Worm (Caenorhabditis elegans): ENCODE measurements around the gene clec-143.

clec-143 gene

ce11 chrII:10471247-10471646, 1.1 kb upstream of the clec-143 start, which contains the start of gene ZK666.1:
Gene ZK666.1, minus strand, starts transcription at chrII:10471347.
- no peak for TF ChIP-seq fkh-4 (tag; optimal IDR thresholded peaks at IDR 0.05; ENCODE audit: borderline replicate concordance)
- TF ChIP-seq tlp-1 (tag; optimal IDR thresholded peaks at IDR 0.05) = no peak
- no peak for TF ChIP-seq nhr-12 (tag; optimal IDR thresholded peaks at IDR 0.05)
- TF ChIP-seq ceh-8 (GFP tag; optimal IDR thresholded peaks at IDR 0.05) = no peak
- TF ChIP-seq ces-1 (GFP tag; optimal IDR thresholded peaks at IDR 0.05) = no peak
- TF ChIP-seq nhr-71 (tag; optimal IDR thresholded peaks at IDR 0.05) = no peak
- no peak for TF ChIP-seq aly-2 (tag; optimal IDR thresholded peaks at IDR 0.05)
- TF ChIP-seq ceh-82 (tag; optimal IDR thresholded peaks at IDR 0.05) = no peak
- TF ChIP-seq snu-23 (GFP tag; optimal IDR thresholded peaks at IDR 0.05) = no peak
- no peak for TF ChIP-seq lin-15B (tag; optimal IDR thresholded peaks at IDR 0.05)
- TF ChIP-seq zag-1 (tag; optimal IDR thresholded peaks at IDR 0.05) = no peak

ce11 chrII:10466552-10466951, 3.5 kb downstream of the clec-143 start, which contains the start of gene tnc-2:
Gene tnc-2, plus strand, starts transcription at chrII:10466852.
- TF ChIP-seq efl-1 (optimal IDR thresholded peaks at IDR 0.05) (no peak), efl-1 (GFP tag; optimal IDR thresholded peaks at IDR 0.05 in 1 of 2) (peak in 1 of 2 experiments; percentile 51), lin-35 (GFP tag; optimal IDR thresholded peaks at IDR 0.05) (no peak)

ce11 chrII:10464230-10464920, 5.7 kb downstream of the clec-143 start, which contains the start of the genes ZK673.6 and sdz-37:
Gene ZK673.6, minus strand, starts transcription at chrII:10464330.
Gene sdz-37, plus strand, starts transcription at chrII:10464870.
- TF ChIP-seq mep-1 (tag; optimal IDR thresholded peaks at IDR 0.05) (no peak), irx-1 (tag; optimal IDR thresholded peaks at IDR 0.05) (no peak), ztf-11 (tag; optimal IDR thresholded peaks at IDR 0.05) (no peak), nhr-47 (tag; optimal IDR thresholded peaks at IDR 0.05) (no peak), sox-4 (tag; optimal IDR thresholded peaks at IDR 0.05) (no peak), ama-1 (optimal IDR thresholded peaks at IDR 0.05) (no peak), efl-1 (optimal IDR thresholded peaks at IDR 0.05) (no peak), efl-1 (GFP tag; optimal IDR thresholded peaks at IDR 0.05 in 1 of 2) (no peak), zip-4 (GFP tag; optimal IDR thresholded peaks at IDR 0.05) (no peak), hpl-2 (GFP tag; optimal IDR thresholded peaks at IDR 0.05) (no peak), lin-15B (tag; optimal IDR thresholded peaks at IDR 0.05) (no peak), xbp-1 (tag; optimal IDR thresholded peaks at IDR 0.05) (no peak), ets-5 (GFP tag; IDR thresholded peaks at IDR 0.05) (no peak), lin-35 (GFP tag; optimal IDR thresholded peaks at IDR 0.05) (no peak), ztf-4 (tag; optimal IDR thresholded peaks at IDR 0.05) (no peak), isw-1 (GFP tag; IDR thresholded peaks at IDR 0.05) (no peak), unc-130 (tag; optimal IDR thresholded peaks at IDR 0.05) (no peak)

ce11 chrII:10461207-10461606, 8.9 kb downstream of the clec-143 start, which contains the start of gene ZK673.5:
Gene ZK673.5, plus strand, starts transcription at chrII:10461507.
- TF ChIP-seq ztf-4 (tag; optimal IDR thresholded peaks at IDR 0.05) (no peak), C34B4.2 (tag; optimal IDR thresholded peaks at IDR 0.05) (no peak), nhr-90 (tag; optimal IDR thresholded peaks at IDR 0.05; ENCODE audit: poor library complexity) (no peak), xbp-1 (tag; optimal IDR thresholded peaks at IDR 0.05) (no peak), lsy-2 (tag; optimal IDR thresholded peaks at IDR 0.05) (no peak), nhr-84 (tag; optimal IDR thresholded peaks at IDR 0.05) (no peak), lin-35 (GFP tag; optimal IDR thresholded peaks at IDR 0.05) (no peak), pag-3 (tag; optimal IDR thresholded peaks at IDR 0.05; ENCODE audit: borderline replicate concordance, insufficient read depth) (no peak), nhr-11 (tag; optimal IDR thresholded peaks at IDR 0.05) (no peak), tbx-2 (tag; optimal IDR thresholded peaks at IDR 0.05) (no peak), C04F5.9 (tag; optimal IDR thresholded peaks at IDR 0.05) (no peak), sptf-1 (tag; optimal IDR thresholded peaks at IDR 0.05) (no peak), sup-37 (GFP tag; optimal IDR thresholded peaks at IDR 0.05) (no peak), unc-62 (GFP tag; optimal IDR thresholded peaks at IDR 0.05) (no peak), nhr-20 (tag; optimal IDR thresholded peaks at IDR 0.05) (no peak), irx-1 (tag; optimal IDR thresholded peaks at IDR 0.05) (no peak)

All from whole organism, L1 larva.